Worm (Caenorhabditis elegans): ENCODE results near the gene Y32H12A.6.

Gene Y32H12A.6

ce11 chrIII:5407588-5407987 is 25.6 kb upstream of the Y32H12A.6 start, which contains the start of gene W03A5.1:
Gene W03A5.1, plus strand, starts transcription at chrIII:5407888.
- no peak for TF ChIP-seq cog-1 (tag; optimal IDR thresholded peaks at IDR 0.05)

DNA sequence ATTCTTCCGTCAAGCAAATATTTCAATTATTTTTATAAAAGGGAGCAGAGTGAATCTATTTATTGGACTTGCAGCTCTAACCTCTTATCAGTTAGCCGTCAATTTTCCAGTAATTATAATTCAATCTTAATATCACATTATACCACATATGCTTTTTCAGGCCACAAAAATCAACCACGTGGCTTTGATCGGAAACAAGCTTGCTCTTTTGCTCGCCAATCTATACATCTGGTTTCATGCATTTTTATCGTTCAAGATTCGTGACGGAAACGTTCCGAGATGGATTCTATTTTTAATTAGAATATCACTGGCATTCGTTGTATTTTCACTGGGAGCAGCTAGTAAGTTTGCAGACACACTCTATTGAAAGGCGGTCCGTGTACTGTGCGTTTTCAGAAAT is 25.1 kb upstream of the Y32H12A.6 start:
- no peak for TF ChIP-seq cog-1 (tag; optimal IDR thresholded peaks at IDR 0.05)
- no peak for TF ChIP-seq ztf-29 (GFP tag; IDR thresholded peaks at IDR 0.05)
- TF ChIP-seq ztf-23 (GFP tag; IDR thresholded peaks at IDR 0.05): no peak
- no peak for TF ChIP-seq tab-1 (GFP tag; IDR thresholded peaks at IDR 0.05)
- no peak for TF ChIP-seq T22C8.4 (GFP tag; IDR thresholded peaks at IDR 0.05)
- TF ChIP-seq flt-1 (GFP tag; IDR thresholded peaks at IDR 0.05): no peak
- TF ChIP-seq ref-1 (GFP tag; conservative IDR thresholded peaks at IDR 0.05): no peak
- TF ChIP-seq klf-2 (GFP tag; conservative IDR thresholded peaks at IDR 0.05): no peak
- TF ChIP-seq med-1 (GFP tag; optimal IDR thresholded peaks at IDR 0.05; ENCODE audit: insufficient read depth): no peak

ce11 chrIII:5406314-5406713 is 24.3 kb upstream of the Y32H12A.6 start:
- TF ChIP-seq klf-2 (GFP tag; conservative IDR thresholded peaks at IDR 0.05): no peak
- TF ChIP-seq ztf-23 (GFP tag; IDR thresholded peaks at IDR 0.05): no peak
- TF ChIP-seq ztf-29 (GFP tag; IDR thresholded peaks at IDR 0.05): no peak
- no peak for TF ChIP-seq med-1 (GFP tag; optimal IDR thresholded peaks at IDR 0.05; ENCODE audit: insufficient read depth)
- no peak for TF ChIP-seq T22C8.4 (GFP tag; IDR thresholded peaks at IDR 0.05)
- no peak for TF ChIP-seq ref-1 (GFP tag; conservative IDR thresholded peaks at IDR 0.05)
- TF ChIP-seq tab-1 (GFP tag; IDR thresholded peaks at IDR 0.05): no peak
- TF ChIP-seq flt-1 (GFP tag; IDR thresholded peaks at IDR 0.05): no peak
- no peak for TF ChIP-seq cog-1 (tag; optimal IDR thresholded peaks at IDR 0.05)

- TF ChIP-seq ztf-29 (GFP tag; IDR thresholded peaks at IDR 0.05): peak; percentile 64; the same call in 1 of the 2 replicates
- no peak for TF ChIP-seq flt-1 (GFP tag; IDR thresholded peaks at IDR 0.05)
These were observed 23.7 kb upstream of the Y32H12A.6 start, which contains the start of the genes W03A5.2 and Y32H12A.8 for ce11 chrIII:5405628-5406084. Gene W03A5.2, plus strand, starts transcription at chrIII:5406034. Gene Y32H12A.8, minus strand, starts transcription at chrIII:5406037.

ce11 chrIII:5404998-5405397 is 23.0 kb upstream of the Y32H12A.6 start:
- no peak for TF ChIP-seq med-1 (GFP tag; optimal IDR thresholded peaks at IDR 0.05; ENCODE audit: insufficient read depth)

- TF ChIP-seq cog-1 (tag; optimal IDR thresholded peaks at IDR 0.05): no peak
- TF ChIP-seq T22C8.4 (GFP tag; IDR thresholded peaks at IDR 0.05): no peak
- no peak for TF ChIP-seq klf-2 (GFP tag; conservative IDR thresholded peaks at IDR 0.05)
- no peak for TF ChIP-seq ztf-29 (GFP tag; IDR thresholded peaks at IDR 0.05)
- TF ChIP-seq ref-1 (GFP tag; conservative IDR thresholded peaks at IDR 0.05): no peak
- TF ChIP-seq flt-1 (GFP tag; IDR thresholded peaks at IDR 0.05): no peak
- TF ChIP-seq ztf-23 (GFP tag; IDR thresholded peaks at IDR 0.05): no peak
- no peak for TF ChIP-seq tab-1 (GFP tag; IDR thresholded peaks at IDR 0.05)
These were observed 20.4 kb upstream of the Y32H12A.6 start for ce11 chrIII:5402419-5402818.

DNA sequence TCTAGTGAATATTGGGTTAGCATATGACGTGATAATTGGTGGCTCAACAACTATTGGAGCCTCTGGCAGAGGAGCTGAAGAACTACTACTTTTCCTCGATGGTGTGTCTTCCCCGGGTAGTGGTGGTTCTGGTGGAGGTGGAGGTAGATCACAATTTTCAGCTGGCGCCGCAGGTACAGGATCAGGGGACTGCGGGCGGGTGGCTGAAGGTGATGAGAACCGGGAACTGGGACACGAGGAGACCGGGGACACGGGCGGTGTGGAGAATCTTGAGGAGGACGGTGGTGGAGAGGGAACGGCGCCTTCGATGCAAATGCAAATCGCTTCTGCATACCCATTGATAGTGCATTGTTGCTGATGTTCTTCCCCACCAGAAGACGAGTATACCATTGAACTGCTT is 13.8 kb upstream of the Y32H12A.6 start:
- TF ChIP-seq flt-1 (GFP tag; IDR thresholded peaks at IDR 0.05) (no peak), cog-1 (tag; optimal IDR thresholded peaks at IDR 0.05) (no peak), ztf-23 (GFP tag; IDR thresholded peaks at IDR 0.05) (no peak), T22C8.4 (GFP tag; IDR thresholded peaks at IDR 0.05) (no peak), ztf-29 (GFP tag; IDR thresholded peaks at IDR 0.05) (no peak), klf-2 (GFP tag; conservative IDR thresholded peaks at IDR 0.05) (no peak), ref-1 (GFP tag; conservative IDR thresholded peaks at IDR 0.05) (no peak), tab-1 (GFP tag; IDR thresholded peaks at IDR 0.05) (no peak), med-1 (GFP tag; optimal IDR thresholded peaks at IDR 0.05; ENCODE audit: insufficient read depth) (no peak)

ce11 chrIII:5389365-5389764 is 7.4 kb upstream of the Y32H12A.6 start:
- TF ChIP-seq med-1 (GFP tag; optimal IDR thresholded peaks at IDR 0.05; ENCODE audit: insufficient read depth) (no peak), ztf-23 (GFP tag; IDR thresholded peaks at IDR 0.05) (no peak), ref-1 (GFP tag; conservative IDR thresholded peaks at IDR 0.05) (no peak), cog-1 (tag; optimal IDR thresholded peaks at IDR 0.05) (no peak), tab-1 (GFP tag; IDR thresholded peaks at IDR 0.05) (no peak), flt-1 (GFP tag; IDR thresholded peaks at IDR 0.05) (no peak), ztf-29 (GFP tag; IDR thresholded peaks at IDR 0.05) (no peak), klf-2 (GFP tag; conservative IDR thresholded peaks at IDR 0.05) (no peak), T22C8.4 (GFP tag; IDR thresholded peaks at IDR 0.05) (no peak)

DNA sequence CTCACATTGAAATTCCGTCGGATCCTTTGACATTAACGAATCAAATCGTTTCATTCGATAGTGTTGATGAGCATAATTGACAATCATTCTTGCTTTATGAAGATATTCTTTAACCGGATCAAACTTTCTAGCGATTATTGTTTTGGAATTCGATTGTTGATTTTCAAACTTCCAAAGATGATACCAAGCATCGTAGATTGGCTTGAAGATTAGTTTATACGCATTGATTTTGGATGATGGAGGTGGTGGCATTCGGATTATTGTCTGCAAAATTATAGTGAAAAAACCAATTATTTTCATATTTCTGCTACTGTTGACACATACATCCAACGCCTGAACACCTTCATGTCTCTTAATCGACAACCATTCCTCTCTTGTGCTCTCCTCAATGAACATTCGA is 6.1 kb upstream of the Y32H12A.6 start:
- TF ChIP-seq ref-1 (GFP tag; conservative IDR thresholded peaks at IDR 0.05): no peak
- no peak for TF ChIP-seq ztf-23 (GFP tag; IDR thresholded peaks at IDR 0.05)
- TF ChIP-seq T22C8.4 (GFP tag; IDR thresholded peaks at IDR 0.05): no peak
- no peak for TF ChIP-seq flt-1 (GFP tag; IDR thresholded peaks at IDR 0.05)
- no peak for TF ChIP-seq med-1 (GFP tag; optimal IDR thresholded peaks at IDR 0.05; ENCODE audit: insufficient read depth)
- no peak for TF ChIP-seq ztf-29 (GFP tag; IDR thresholded peaks at IDR 0.05)
- TF ChIP-seq cog-1 (tag; optimal IDR thresholded peaks at IDR 0.05): no peak

- TF ChIP-seq med-1 (GFP tag; optimal IDR thresholded peaks at IDR 0.05; ENCODE audit: insufficient read depth): no peak
- TF ChIP-seq flt-1 (GFP tag; IDR thresholded peaks at IDR 0.05): no peak
- no peak for TF ChIP-seq tab-1 (GFP tag; IDR thresholded peaks at IDR 0.05)
- no peak for TF ChIP-seq ztf-23 (GFP tag; IDR thresholded peaks at IDR 0.05)
- no peak for TF ChIP-seq cog-1 (tag; optimal IDR thresholded peaks at IDR 0.05)
- TF ChIP-seq ref-1 (GFP tag; conservative IDR thresholded peaks at IDR 0.05): no peak
These were observed 3.3 kb upstream of the Y32H12A.6 start, which contains the start of gene Y32H12A.7 for ce11 chrIII:5385315-5385714. Gene Y32H12A.7, minus strand, starts transcription at chrIII:5385415.

DNA sequence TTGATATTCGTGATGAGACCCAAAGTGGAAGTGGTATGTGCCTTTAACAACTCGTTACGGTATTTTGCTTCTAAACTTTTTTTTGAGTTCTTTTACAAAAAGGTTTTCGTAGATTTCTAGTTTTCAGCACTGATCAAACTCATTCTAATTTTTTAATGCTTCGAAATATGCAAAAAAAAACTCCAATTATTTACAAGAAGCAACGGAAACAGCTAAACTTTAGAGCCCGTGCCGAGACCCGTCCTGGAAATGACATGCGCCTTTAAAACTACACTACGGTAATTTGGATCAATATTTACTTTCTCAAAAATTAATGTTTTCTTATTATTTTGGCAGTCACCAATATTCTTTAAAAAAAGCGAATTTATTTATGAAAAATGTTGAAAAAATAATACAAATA is 1.4 kb downstream of the Y32H12A.6 start:
- TF ChIP-seq T22C8.4 (GFP tag; IDR thresholded peaks at IDR 0.05): no peak
